Fruit fly (Drosophila melanogaster): Measurements from ENCODE around the gene CG7886.
A peak's percentile ranks its signal among the peaks of the same experiment; 100 is the strongest.

Gene CG7886

DNA sequence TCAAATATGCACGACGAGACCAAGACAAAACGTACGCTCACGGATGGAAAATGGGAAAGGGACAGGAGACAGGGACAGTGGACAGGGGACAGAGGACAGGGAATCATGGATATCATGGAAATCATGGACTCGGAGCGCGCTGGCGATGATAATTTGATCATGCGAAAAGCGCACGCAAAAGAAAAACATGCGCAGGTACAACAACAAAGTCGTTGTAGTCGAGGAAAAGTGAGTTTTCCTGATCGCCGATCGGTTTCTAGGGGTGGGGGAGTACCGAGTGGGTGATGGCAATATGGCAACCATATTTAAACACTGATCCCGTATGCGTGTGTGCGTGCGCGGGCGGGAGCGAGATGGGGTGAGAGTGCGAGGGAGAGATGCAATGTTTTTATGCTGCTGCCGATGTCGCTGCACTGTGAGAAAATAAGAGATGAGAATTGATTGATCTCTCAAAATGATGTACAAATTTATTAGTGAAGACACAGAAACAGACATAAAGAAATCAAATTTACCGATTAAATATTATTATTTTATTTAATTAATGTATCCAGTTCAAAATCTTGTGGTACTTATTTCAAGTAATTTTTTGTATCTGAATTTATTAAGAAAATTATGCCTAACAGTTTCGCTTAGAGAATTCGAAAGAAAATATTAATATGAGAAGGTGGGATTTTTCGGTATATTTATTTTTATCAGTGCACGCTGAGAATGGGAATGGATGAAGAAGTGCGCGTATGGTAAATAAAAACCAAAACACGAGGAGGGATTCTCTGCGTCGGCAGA, 51.4 kb downstream of the CG7886 start (continued):
- no peak for TF ChIP-seq pzg (GFP tag; optimal IDR thresholded peaks at IDR 0.05)
- no peak for TF ChIP-seq CG7928 (GFP tag; optimal IDR thresholded peaks at IDR 0.05)
- no peak for TF ChIP-seq CG2120 (GFP tag; optimal IDR thresholded peaks at IDR 0.05)
- peak; percentile 64 for TF ChIP-seq CG12155 (GFP tag; optimal IDR thresholded peaks at IDR 0.05)
- TF ChIP-seq al (GFP tag; IDR thresholded peaks at IDR 0.05), result no peak
- no peak for TF ChIP-seq ato (GFP tag; IDR thresholded peaks at IDR 0.05; ENCODE audit: partially characterized antibody)
- no peak for TF ChIP-seq bowl (GFP tag; IDR thresholded peaks at IDR 0.05)
- TF ChIP-seq grn (GFP tag; optimal IDR thresholded peaks at IDR 0.05), result no peak
- TF ChIP-seq CG32532 (GFP tag; IDR thresholded peaks at IDR 0.05), result no peak
- no peak for TF ChIP-seq Dref (GFP tag; IDR thresholded peaks at IDR 0.05)
- peak; percentile 78 for TF ChIP-seq CG11723 (GFP tag; optimal IDR thresholded peaks at IDR 0.05)
- peak; percentile 26 for TF ChIP-seq caup (GFP tag; optimal IDR thresholded peaks at IDR 0.05; ENCODE audit: severe bottlenecking)
- TF ChIP-seq B-H2 (GFP tag; optimal IDR thresholded peaks at IDR 0.05), result no peak
- TF ChIP-seq Atf3 (GFP tag; optimal IDR thresholded peaks at IDR 0.05), result no peak
- no peak for TF ChIP-seq CG11247 (GFP tag; IDR thresholded peaks at IDR 0.05)
- TF ChIP-seq exex (tag; optimal IDR thresholded peaks at IDR 0.05), result no peak
- no peak for TF ChIP-seq HmgD (GFP tag; optimal IDR thresholded peaks at IDR 0.05)
- peak; percentile 90 for TF ChIP-seq Blimp-1 (GFP tag; optimal IDR thresholded peaks at IDR 0.05)
- peak; percentile 58; the same call in 1 of the 2 replicates for TF ChIP-seq ranshi (GFP tag; IDR thresholded peaks at IDR 0.05)
- TF ChIP-seq luna (GFP tag; optimal IDR thresholded peaks at IDR 0.05), result no peak
- TF ChIP-seq Fer3 (tag; optimal IDR thresholded peaks at IDR 0.05), result peak; percentile 42
- TF ChIP-seq onecut (GFP tag; IDR thresholded peaks at IDR 0.05), result peak; percentile 65
- no peak for TF ChIP-seq sob (GFP tag; IDR thresholded peaks at IDR 0.05)
- peak; percentile 86 for TF ChIP-seq ac (GFP tag; optimal IDR thresholded peaks at IDR 0.05)
- peak; percentile 93 for TF ChIP-seq CG13775 (GFP tag; optimal IDR thresholded peaks at IDR 0.05)
- TF ChIP-seq CG9727 (GFP tag; optimal IDR thresholded peaks at IDR 0.05), result peak; percentile 97
- TF ChIP-seq CG18262 (tag; optimal IDR thresholded peaks at IDR 0.05), result peak; percentile 98
- peak; percentile 62; the same call in 1 of the 3 replicates for TF ChIP-seq ci (GFP tag; IDR thresholded peaks at IDR 0.05)
- TF ChIP-seq CG11085 (GFP tag; IDR thresholded peaks at IDR 0.05), result no peak
- peak; percentile 81 for TF ChIP-seq Nf-YB (GFP tag; optimal IDR thresholded peaks at IDR 0.05)
- TF ChIP-seq Hr51 (GFP tag; optimal IDR thresholded peaks at IDR 0.05), result peak in 1 of 2 experiments; percentile 82
- peak; percentile 1 for TF ChIP-seq HmgZ (tag; optimal IDR thresholded peaks at IDR 0.05)
- TF ChIP-seq Atf6 (GFP tag; IDR thresholded peaks at IDR 0.05), result peak; percentile 46; the same call in 1 of the 2 replicates
- peak; percentile 44 for TF ChIP-seq CG8281 (tag; optimal IDR thresholded peaks at IDR 0.05)
- no peak for TF ChIP-seq pfk (GFP tag; optimal IDR thresholded peaks at IDR 0.05)
- no peak for TF ChIP-seq CG1792 (GFP tag; optimal IDR thresholded peaks at IDR 0.05)
- no peak for TF ChIP-seq rib (GFP tag; IDR thresholded peaks at IDR 0.05)
- TF ChIP-seq sens (GFP tag), result peak; percentile 93
- no peak for TF ChIP-seq ftz-f1 (GFP tag; optimal IDR thresholded peaks at IDR 0.05)
- TF ChIP-seq CG12236 (GFP tag; optimal IDR thresholded peaks at IDR 0.05), result no peak
- peak in 1 of 2 experiments; percentile 89 for TF ChIP-seq eve (GFP tag; optimal IDR thresholded peaks at IDR 0.05)
- TF ChIP-seq org-1 (GFP tag; optimal IDR thresholded peaks at IDR 0.05), result peak; percentile 79
- TF ChIP-seq Doc2 (GFP tag; IDR thresholded peaks at IDR 0.05), result no peak
- peak; percentile 73 for TF ChIP-seq ssp (GFP tag; IDR thresholded peaks at IDR 0.05)
- peak; percentile 87 for TF ChIP-seq croc (GFP tag; conservative IDR thresholded peaks at IDR 0.05)
- TF ChIP-seq sr (GFP tag; IDR thresholded peaks at IDR 0.05), result peak; percentile 53; the same call in 1 of the 3 replicates
- no peak for TF ChIP-seq bab2 (GFP tag; optimal IDR thresholded peaks at IDR 0.05)
- 0 out of 2 replicates have a peak, but pooled peaks have one; percentile 9 for TF ChIP-seq cas (GFP tag; IDR thresholded peaks at IDR 0.05)
- no peak for TF ChIP-seq MESR4 (GFP tag; optimal IDR thresholded peaks at IDR 0.05)
- TF ChIP-seq stwl (tag; optimal IDR thresholded peaks at IDR 0.05), result peak; percentile 65

Measured in whole organism, embryonic.